Fruit fly (Drosophila melanogaster): Measurements from ENCODE around the gene Gr10a.

The Gr10a gene

dm6 chrX:11423277-11423717 is 6.1 kb upstream of the Gr10a start:
- TF ChIP-seq nerfin-1 (tag; optimal IDR thresholded peaks at IDR 0.05) (peak; percentile 65), CG13287 (GFP tag; IDR thresholded peaks at IDR 0.05; ENCODE audit: partially characterized antibody) (no peak), dysf (GFP tag; IDR thresholded peaks at IDR 0.05) (peak; percentile 95), fd64A (GFP tag; optimal IDR thresholded peaks at IDR 0.05) (no peak), abd-A (tag; optimal IDR thresholded peaks at IDR 0.05) (no peak), Hey (tag; optimal IDR thresholded peaks at IDR 0.05) (peak; percentile 58), wdn (GFP tag; IDR thresholded peaks at IDR 0.05) (peak; percentile 87), CG9727 (GFP tag; optimal IDR thresholded peaks at IDR 0.05) (peak; percentile 89), toy (GFP tag; IDR thresholded peaks at IDR 0.05) (peak; percentile 57; the same call in 1 of the 2 replicates), lab (GFP tag; optimal IDR thresholded peaks at IDR 0.05) (peak; percentile 95), PHDP (tag; optimal IDR thresholded peaks at IDR 0.05) (peak; percentile 94), peb (GFP tag; IDR thresholded peaks at IDR 0.05) (peak; percentile 53; the same call in 1 of the 2 replicates), H2.0 (GFP tag; IDR thresholded peaks at IDR 0.05) (peak; percentile 84), her (GFP tag; optimal IDR thresholded peaks at IDR 0.05) (peak; percentile 91), Blimp-1 (GFP tag; optimal IDR thresholded peaks at IDR 0.05) (peak; percentile 75), sqz (GFP tag; optimal IDR thresholded peaks at IDR 0.05) (peak; percentile 79), sisA (GFP tag; IDR thresholded peaks at IDR 0.05) (peak; percentile 83), CG43689 (GFP tag; IDR thresholded peaks at IDR 0.05) (peak; percentile 85), fu2 (GFP tag; optimal IDR thresholded peaks at IDR 0.05) (peak; percentile 89), fd96Cb (tag; optimal IDR thresholded peaks at IDR 0.05) (peak; percentile 80), CG10565 (GFP tag; optimal IDR thresholded peaks at IDR 0.05) (peak; percentile 48), so (GFP tag; IDR thresholded peaks at IDR 0.05) (peak; percentile 91), Oaz (GFP tag; IDR thresholded peaks at IDR 0.05) (peak; percentile 74), org-1 (GFP tag; optimal IDR thresholded peaks at IDR 0.05) (peak; percentile 89), CG17568 (GFP tag; optimal IDR thresholded peaks at IDR 0.05) (peak; percentile 81), CG34224 (GFP tag; IDR thresholded peaks at IDR 0.05; ENCODE audit: partially characterized antibody) (no peak), Chrac-16 (GFP tag; optimal IDR thresholded peaks at IDR 0.05) (peak; percentile 85), CG6683 (GFP tag; optimal IDR thresholded peaks at IDR 0.05) (peak; percentile 79), Dip2 (GFP tag; IDR thresholded peaks at IDR 0.05) (no peak), CG4360 (GFP tag; IDR thresholded peaks at IDR 0.05) (0 out of 2 replicates have a peak, but pooled peaks have one; percentile 15), CG15479 (GFP tag; optimal IDR thresholded peaks at IDR 0.05) (no peak), CG11456 (GFP tag; IDR thresholded peaks at IDR 0.05) (peak; percentile 88), prd (optimal IDR thresholded peaks at IDR 0.05) (no peak), prd (GFP tag; IDR thresholded peaks at IDR 0.05) (peak; percentile 91), tll (GFP tag; optimal IDR thresholded peaks at IDR 0.05) (no peak), CG1603 (tag; optimal IDR thresholded peaks at IDR 0.05) (peak; percentile 89), aop (GFP tag; IDR thresholded peaks at IDR 0.05) (peak; percentile 85), Dll (GFP tag; IDR thresholded peaks at IDR 0.05; ENCODE audit: partially characterized antibody) (no peak), Taf1 (GFP tag; IDR thresholded peaks at IDR 0.05) (peak; percentile 68), hth (optimal IDR thresholded peaks at IDR 0.05) (no peak), CG10959 (GFP tag; IDR thresholded peaks at IDR 0.05) (peak; percentile 53; the same call in 1 of the 2 replicates), sim (GFP tag; IDR thresholded peaks at IDR 0.05) (peak; percentile 82), CG6765 (GFP tag; optimal IDR thresholded peaks at IDR 0.05) (peak; percentile 79), insv (GFP tag; optimal IDR thresholded peaks at IDR 0.05) (peak; percentile 1 to 70), Ets97D (GFP tag; optimal IDR thresholded peaks at IDR 0.05) (peak; percentile 64), Usf (GFP tag; optimal IDR thresholded peaks at IDR 0.05) (peak; percentile 46), Sin3A (optimal IDR thresholded peaks at IDR 0.05) (no peak), Rx (GFP tag; IDR thresholded peaks at IDR 0.05) (peak; percentile 75), salm (tag; optimal IDR thresholded peaks at IDR 0.05) (peak; percentile 80), CG16863 (GFP tag; optimal IDR thresholded peaks at IDR 0.05) (peak; percentile 83), CG6813 (GFP tag; optimal IDR thresholded peaks at IDR 0.05) (peak; percentile 79)
